Fruit fly (Drosophila melanogaster): Measurements from ENCODE around the gene MED31.
A peak's percentile ranks its signal among the peaks of the same experiment; 100 is the strongest.

MED31 gene

dm6 chr3R:4654557-4655273 lies 13.0 kb downstream of the MED31 start, which contains the start of gene spartin:
spartin (plus strand) TSS chr3R:4654800.
- TF ChIP-seq lilli (GFP tag; optimal IDR thresholded peaks at IDR 0.05): peak; percentile 64
- peak; percentile 79 for TF ChIP-seq sens (GFP tag)
- TF ChIP-seq CG18262 (tag; optimal IDR thresholded peaks at IDR 0.05): peak; percentile 13
- TF ChIP-seq Gug (GFP tag; IDR thresholded peaks at IDR 0.05): no peak
- TF ChIP-seq Hr3 (GFP tag; optimal IDR thresholded peaks at IDR 0.05): peak; percentile 4
- TF ChIP-seq trem (tag; optimal IDR thresholded peaks at IDR 0.05): peak; percentile 36
- TF ChIP-seq CG2199 (GFP tag; IDR thresholded peaks at IDR 0.05): peak; percentile 15; the same call in 1 of the 3 replicates
- TF ChIP-seq Myb (GFP tag; optimal IDR thresholded peaks at IDR 0.05): peak; percentile 59
- TF ChIP-seq CG1792 (GFP tag; optimal IDR thresholded peaks at IDR 0.05): peak; percentile 95
- no peak for TF ChIP-seq CG43689 (GFP tag; IDR thresholded peaks at IDR 0.05)
- peak; percentile 37 for TF ChIP-seq CG13424 (tag; optimal IDR thresholded peaks at IDR 0.05)
- no peak for TF ChIP-seq CG4617 (GFP tag; optimal IDR thresholded peaks at IDR 0.05; ENCODE audit: borderline replicate concordance)
- peak; percentile 51 to 92 for TF ChIP-seq crp (GFP tag; optimal IDR thresholded peaks at IDR 0.05)
- peak; percentile 25 for TF ChIP-seq NfI (GFP tag; optimal IDR thresholded peaks at IDR 0.05)
- TF ChIP-seq hbn (GFP tag; IDR thresholded peaks at IDR 0.05; ENCODE audit: partially characterized antibody): 0 out of 2 replicates have a peak, but pooled peaks have one; percentile 22
- peak; percentile 39; the same call in 1 of the 2 replicates for TF ChIP-seq sob (GFP tag; IDR thresholded peaks at IDR 0.05)
- TF ChIP-seq grau (tag; optimal IDR thresholded peaks at IDR 0.05): peak; percentile 23
- no peak for TF ChIP-seq CG14667 (GFP tag; IDR thresholded peaks at IDR 0.05)
- no peak for TF ChIP-seq sd (tag; optimal IDR thresholded peaks at IDR 0.05)
- TF ChIP-seq gsb-n (tag; optimal IDR thresholded peaks at IDR 0.05): peak; percentile 38
- no peak for TF ChIP-seq D (optimal IDR thresholded peaks at IDR 0.05)
- no peak for TF ChIP-seq D (GFP tag; optimal IDR thresholded peaks at IDR 0.05)
- peak; percentile 8 for TF ChIP-seq BEAF-32 (GFP tag; optimal IDR thresholded peaks at IDR 0.05)
- TF ChIP-seq zfh2 (GFP tag; optimal IDR thresholded peaks at IDR 0.05): peak; percentile 21
- peak; percentile 12 for TF ChIP-seq CG30020 (tag; optimal IDR thresholded peaks at IDR 0.05)
- TF ChIP-seq pzg (GFP tag; optimal IDR thresholded peaks at IDR 0.05): peak; percentile 58
- peak; percentile 59 for TF ChIP-seq Blimp-1 (GFP tag; optimal IDR thresholded peaks at IDR 0.05)
- no peak for TF ChIP-seq Usf (GFP tag; optimal IDR thresholded peaks at IDR 0.05)
- TF ChIP-seq pho (GFP tag; optimal IDR thresholded peaks at IDR 0.05): no peak
- peak; percentile 59 for TF ChIP-seq CG1603 (tag; optimal IDR thresholded peaks at IDR 0.05)
- TF ChIP-seq eve (GFP tag; optimal IDR thresholded peaks at IDR 0.05): no peak
- peak; percentile 31 for TF ChIP-seq phol (tag; optimal IDR thresholded peaks at IDR 0.05)
- peak; percentile 2 for TF ChIP-seq zen (tag; optimal IDR thresholded peaks at IDR 0.05)
- TF ChIP-seq CG13624 (GFP tag; optimal IDR thresholded peaks at IDR 0.05): no peak
- no peak for TF ChIP-seq p53 (GFP tag; optimal IDR thresholded peaks at IDR 0.05)
- TF ChIP-seq slbo (GFP tag; IDR thresholded peaks at IDR 0.05): no peak; the same call in 1 of the 2 replicates
- TF ChIP-seq nom (GFP tag; optimal IDR thresholded peaks at IDR 0.05): peak; percentile 26
- TF ChIP-seq CG2120 (GFP tag; optimal IDR thresholded peaks at IDR 0.05): peak; percentile 58
- TF ChIP-seq CG13287 (GFP tag; IDR thresholded peaks at IDR 0.05; ENCODE audit: partially characterized antibody): peak; percentile 76
- TF ChIP-seq Chrac-16 (GFP tag; optimal IDR thresholded peaks at IDR 0.05): peak; percentile 12
- peak in 1 of 2 experiments; percentile 19 for TF ChIP-seq dpn (GFP tag; optimal IDR thresholded peaks at IDR 0.05)
- TF ChIP-seq Sry-δ (GFP tag; optimal IDR thresholded peaks at IDR 0.05): peak; percentile 18
- peak; percentile 28 for TF ChIP-seq Ets97D (GFP tag; optimal IDR thresholded peaks at IDR 0.05)
- TF ChIP-seq Dref (GFP tag; IDR thresholded peaks at IDR 0.05): peak; percentile 53
- no peak for TF ChIP-seq CG7963 (GFP tag; IDR thresholded peaks at IDR 0.05; ENCODE audit: partially characterized antibody)
- no peak for TF ChIP-seq CG4282 (GFP tag; optimal IDR thresholded peaks at IDR 0.05)
- no peak for TF ChIP-seq tll (GFP tag; optimal IDR thresholded peaks at IDR 0.05)
- no peak for TF ChIP-seq Trl (optimal IDR thresholded peaks at IDR 0.05)
- TF ChIP-seq Trl (GFP tag; optimal IDR thresholded peaks at IDR 0.05): peak; percentile 32
